Fruit fly (Drosophila melanogaster) whole organism, embryonic: Measurements from ENCODE around the gene CG46456.

Experiments
- Adf1 ChIP-seq: fragments of 200-800 bp; sonication (Bioruptor generic); IDR thresholded peaks from 2 replicates; pipeline ENCODE4 v1.3.6; 2022; ENCODE audit warnings: missing biosample characterization, missing genetic modification characterization
- Blimp-1 ChIP-seq: fragments of 200-800 bp; sonication (Bioruptor generic); optimal IDR thresholded peaks from 3 replicates; lab custom pipeline; 2018; ENCODE audit warnings: missing biosample characterization, missing genetic modification characterization, mild to moderate bottlenecking, moderate library complexity, missing genetic modification reagents
- CG14667 ChIP-seq: fragments of 200-800 bp; sonication (Bioruptor generic); IDR thresholded peaks from 2 replicates; pipeline ENCODE4 v1.3.6; 2022; ENCODE audit warnings: missing biosample characterization, missing genetic modification characterization
- CG14860 ChIP-seq: fragments of 200-800 bp; sonication (Bioruptor generic); IDR thresholded peaks from 3 replicates; pipeline ENCODE4 v1.3.6; 2022; ENCODE audit warnings: missing biosample characterization, missing genetic modification characterization; ENCODE audit not compliant: partially characterized antibody
- CG15601 ChIP-seq: fragments of 200-800 bp; sonication (Bioruptor generic); optimal IDR thresholded peaks from 3 replicates; lab custom pipeline; 2019; ENCODE audit warnings: missing biosample characterization, mild to moderate bottlenecking, missing genetic modification characterization, moderate library complexity
- CG17361 ChIP-seq: fragments of 200-800 bp; sonication (Bioruptor generic); IDR thresholded peaks from 3 replicates; pipeline ENCODE4 v1.3.6; 2022; ENCODE audit warnings: missing biosample characterization, missing genetic modification characterization
- CG2712 ChIP-seq: fragments of 200-800 bp; optimal IDR thresholded peaks from 3 replicates; lab custom pipeline; 2019; ENCODE audit warnings: missing biosample characterization, mild to moderate bottlenecking, missing genetic modification characterization, moderate library complexity
- CG34224 ChIP-seq: fragments of 200-800 bp; sonication (Bioruptor generic); IDR thresholded peaks from 3 replicates; pipeline ENCODE4 v1.3.6; 2022; ENCODE audit warnings: missing biosample characterization, missing genetic modification characterization; ENCODE audit not compliant: partially characterized antibody
- CG43689 ChIP-seq: fragments of 200-800 bp; sonication (Bioruptor generic); IDR thresholded peaks from 2 replicates; pipeline ENCODE4 v1.3.6; 2022; ENCODE audit warnings: missing biosample characterization, missing genetic modification characterization
- CG4820 ChIP-seq: fragments of 200-800 bp; sonication (Bioruptor generic); optimal IDR thresholded peaks from 3 replicates; lab custom pipeline; 2016; ENCODE audit warnings: missing biosample characterization, missing genetic modification characterization
- CG7928 ChIP-seq: fragments of 200-800 bp; sonication (Bioruptor generic); optimal IDR thresholded peaks from 2 replicates; lab custom pipeline; 2017; ENCODE audit warnings: missing biosample characterization, mild to moderate bottlenecking, missing genetic modification characterization
- CG7963 ChIP-seq: fragments of 200-800 bp; sonication (Bioruptor generic); IDR thresholded peaks from 3 replicates; pipeline ENCODE4 v1.3.6; 2022; ENCODE audit warnings: missing biosample characterization, missing genetic modification characterization; ENCODE audit not compliant: partially characterized antibody
- CG7987 ChIP-seq: fragments of 200-800 bp; sonication (Bioruptor generic); optimal IDR thresholded peaks from 2 replicates; lab custom pipeline; 2018; ENCODE audit warnings: missing biosample characterization, mild to moderate bottlenecking, missing genetic modification characterization, moderate library complexity
- CG8944 ChIP-seq: fragments of 200-800 bp; sonication (Bioruptor generic); optimal IDR thresholded peaks from 3 replicates; lab custom pipeline; 2016; ENCODE audit warnings: missing biosample characterization, missing genetic modification characterization
- CTCF ChIP-seq: fragments of 200-800 bp; sonication (Bioruptor generic); optimal IDR thresholded peaks from 2 replicates; lab custom pipeline; 2017; ENCODE audit warnings: missing biosample characterization, mild to moderate bottlenecking, missing genetic modification characterization, moderate library complexity
- Chrac-16 ChIP-seq: fragments of 200-800 bp; sonication (Bioruptor generic); optimal IDR thresholded peaks from 3 replicates; lab custom pipeline; 2016; ENCODE audit warnings: missing biosample characterization, missing genetic modification characterization
- Dek ChIP-seq: fragments of 200-800 bp; sonication (Bioruptor generic); optimal IDR thresholded peaks from 3 replicates; lab custom pipeline; 2019; ENCODE audit warnings: missing biosample characterization, mild to moderate bottlenecking, missing genetic modification characterization, moderate library complexity
- Dip2 ChIP-seq: fragments of 200-800 bp; sonication (Bioruptor generic); IDR thresholded peaks from 2 replicates; pipeline ENCODE4 v1.3.6; 2022; ENCODE audit warnings: missing biosample characterization, missing genetic modification characterization
- Drgx ChIP-seq: fragments of 200-800 bp; sonication (Bioruptor generic); IDR thresholded peaks from 2 replicates; pipeline ENCODE4 v1.3.6; 2022; ENCODE audit warnings: missing biosample characterization, missing genetic modification characterization
- Gsc ChIP-seq: fragments of 200-800 bp; sonication (Bioruptor generic); IDR thresholded peaks from 2 replicates; pipeline ENCODE4 v1.3.6; 2022; ENCODE audit warnings: missing biosample characterization, missing genetic modification characterization
- HmgD ChIP-seq: fragments of 200-800 bp; sonication (Bioruptor generic); optimal IDR thresholded peaks from 3 replicates; lab custom pipeline; 2016; ENCODE audit warnings: missing biosample characterization, missing genetic modification characterization
- Mes4 ChIP-seq: fragments of 200-800 bp; sonication (Bioruptor generic); optimal IDR thresholded peaks from 2 replicates; lab custom pipeline; 2016; ENCODE audit warnings: missing biosample characterization, missing genetic modification characterization
- Mrtf ChIP-seq: fragments of 200-800 bp; sonication (Bioruptor generic); IDR thresholded peaks from 3 replicates; pipeline ENCODE4 v1.3.6; 2022; ENCODE audit warnings: missing biosample characterization, missing genetic modification characterization
- NFAT ChIP-seq: fragments of 200-800 bp; sonication (Bioruptor generic); IDR thresholded peaks from 2 replicates; pipeline ENCODE4 v1.3.6; 2022; ENCODE audit warnings: missing biosample characterization, missing genetic modification characterization
- PHDP ChIP-seq: fragments of 200-800 bp; sonication (Bioruptor generic); optimal IDR thresholded peaks from 3 replicates; lab custom pipeline; 2018; ENCODE audit warnings: missing biosample characterization, mild to moderate bottlenecking, missing genetic modification characterization, moderate library complexity
- Sox102F ChIP-seq: fragments of 200-800 bp; sonication (Bioruptor generic); optimal IDR thresholded peaks from 2 replicates; lab custom pipeline; 2018; ENCODE audit warnings: missing biosample characterization, mild to moderate bottlenecking, missing genetic modification characterization, moderate library complexity
- Sry-δ ChIP-seq: fragments of 200-800 bp; sonication (Bioruptor generic); optimal IDR thresholded peaks from 2 replicates; lab custom pipeline; 2016; ENCODE audit warnings: missing biosample characterization, missing genetic modification characterization
- Taf1 ChIP-seq: fragments of 200-800 bp; sonication (Bioruptor generic); IDR thresholded peaks from 2 replicates; pipeline ENCODE4 v1.3.6; 2022; ENCODE audit warnings: missing biosample characterization, missing genetic modification characterization
- Tbp ChIP-seq: fragments of >200 bp; optimal IDR thresholded peaks from 2 replicates; lab custom pipeline; 2018; ENCODE audit warnings: missing biosample characterization, missing genetic modification characterization
- al ChIP-seq: fragments of 200-800 bp; sonication (Bioruptor generic); IDR thresholded peaks from 2 replicates; pipeline ENCODE4 v1.3.6; 2022; ENCODE audit warnings: missing biosample characterization, missing genetic modification characterization
- ap ChIP-seq: fragments of 200-800 bp; sonication (Bioruptor generic); IDR thresholded peaks from 2 replicates; pipeline ENCODE4 v1.3.6; 2022; ENCODE audit warnings: missing biosample characterization, missing genetic modification characterization
- az2 ChIP-seq: fragments of 200-800 bp; sonication (Bioruptor generic); optimal IDR thresholded peaks from 3 replicates; lab custom pipeline; 2016; ENCODE audit warnings: missing biosample characterization, missing genetic modification characterization
- caup ChIP-seq: fragments of 200-800 bp; sonication (Bioruptor generic); optimal IDR thresholded peaks from 3 replicates; lab custom pipeline; 2017; ENCODE audit warnings: missing biosample characterization, mild to moderate bottlenecking, missing genetic modification characterization, moderate library complexity; ENCODE audit not compliant: severe bottlenecking
- disco-r ChIP-seq: fragments of 200-800 bp; sonication (Bioruptor generic); optimal IDR thresholded peaks from 2 replicates; lab custom pipeline; 2016; ENCODE audit warnings: missing biosample characterization, missing genetic modification characterization
- dm ChIP-seq: fragments of 200-800 bp; sonication (Bioruptor generic); optimal IDR thresholded peaks from 3 replicates; lab custom pipeline; 2016; ENCODE audit warnings: missing biosample characterization, missing genetic modification characterization
- dmrt11E ChIP-seq: fragments of 200-800 bp; sonication (Bioruptor generic); optimal IDR thresholded peaks from 3 replicates; lab custom pipeline; 2018; ENCODE audit warnings: missing biosample characterization, mild to moderate bottlenecking, missing genetic modification characterization, moderate library complexity
- esg ChIP-seq: fragments of 200-800 bp; sonication (Bioruptor generic); conservative IDR thresholded peaks from 2 replicates; pipeline ENCODE4 v1.3.6; 2022; ENCODE audit warnings: missing biosample characterization, missing genetic modification characterization
- gce ChIP-seq: fragments of 200-800 bp; sonication (Bioruptor generic); IDR thresholded peaks from 3 replicates; pipeline ENCODE4 v1.3.6; 2022; ENCODE audit warnings: missing biosample characterization, missing genetic modification characterization
- ham ChIP-seq: fragments of 200-800 bp; sonication (Bioruptor generic); IDR thresholded peaks from 2 replicates; pipeline ENCODE4 v1.3.6; 2022; ENCODE audit warnings: missing biosample characterization, missing genetic modification characterization
- hbn ChIP-seq: fragments of 200-800 bp; sonication (Bioruptor generic); IDR thresholded peaks from 2 replicates; pipeline ENCODE4 v1.3.6; 2022; ENCODE audit warnings: missing biosample characterization, missing genetic modification characterization; ENCODE audit not compliant: partially characterized antibody
- hth ChIP-seq: fragments of >200 bp; optimal IDR thresholded peaks from 2 replicates; lab custom pipeline; 2017; ENCODE audit warnings: inconsistent platforms
- mld ChIP-seq: fragments of 200-800 bp; sonication (Bioruptor generic); IDR thresholded peaks from 3 replicates; pipeline ENCODE4 v1.3.6; 2022; ENCODE audit warnings: missing biosample characterization, missing genetic modification characterization; ENCODE audit not compliant: partially characterized antibody
- org-1 ChIP-seq: fragments of 200-800 bp; sonication (Bioruptor generic); optimal IDR thresholded peaks from 2 replicates; lab custom pipeline; 2017; ENCODE audit warnings: missing biosample characterization, missing genetic modification characterization
- pan ChIP-seq, 4 experiments: fragments of >200 bp in 3 of 4; fragments of 200-800 bp in 1 of 4; sonication (Bioruptor generic) in 1 of 4; optimal IDR thresholded peaks in 3 of 4; IDR thresholded peaks in 1 of 4; 2 replicates each; pipeline versions ENCODE4 v1.3.6 to Lab custom; 2017 to 2022; ENCODE audit warnings: missing biosample characterization in 2 of 4, missing genetic modification characterization in 2 of 4, mixed read lengths in 1 of 4
- peb ChIP-seq: fragments of 200-800 bp; sonication (Bioruptor generic); IDR thresholded peaks from 2 replicates; pipeline ENCODE4 v1.3.6; 2022; ENCODE audit warnings: missing biosample characterization, missing genetic modification characterization
- sens ChIP-seq: fragments of 200-800 bp; sonication (Bioruptor generic); peaks from one replicate; lab custom pipeline; 2016; ENCODE audit warnings: missing biosample characterization, missing genetic modification characterization
- sima ChIP-seq: fragments of 200-800 bp; sonication (Bioruptor generic); optimal IDR thresholded peaks from 2 replicates; lab custom pipeline; 2016; ENCODE audit warnings: missing biosample characterization, missing genetic modification characterization
- slbo ChIP-seq: fragments of 200-800 bp; sonication (Bioruptor generic); IDR thresholded peaks from 2 replicates; pipeline ENCODE4 v1.3.6; 2022; ENCODE audit warnings: missing biosample characterization, missing genetic modification characterization
- slp2 ChIP-seq: fragments of 200-800 bp; sonication (Bioruptor generic); optimal IDR thresholded peaks from 2 replicates; lab custom pipeline; 2016; ENCODE audit warnings: missing biosample characterization, missing genetic modification characterization
- vvl ChIP-seq: fragments of 200-800 bp; sonication (Bioruptor generic); IDR thresholded peaks from 2 replicates; pipeline ENCODE4 v1.3.6; 2022; ENCODE audit warnings: missing biosample characterization, missing genetic modification characterization

CG46456 gene

DNA sequence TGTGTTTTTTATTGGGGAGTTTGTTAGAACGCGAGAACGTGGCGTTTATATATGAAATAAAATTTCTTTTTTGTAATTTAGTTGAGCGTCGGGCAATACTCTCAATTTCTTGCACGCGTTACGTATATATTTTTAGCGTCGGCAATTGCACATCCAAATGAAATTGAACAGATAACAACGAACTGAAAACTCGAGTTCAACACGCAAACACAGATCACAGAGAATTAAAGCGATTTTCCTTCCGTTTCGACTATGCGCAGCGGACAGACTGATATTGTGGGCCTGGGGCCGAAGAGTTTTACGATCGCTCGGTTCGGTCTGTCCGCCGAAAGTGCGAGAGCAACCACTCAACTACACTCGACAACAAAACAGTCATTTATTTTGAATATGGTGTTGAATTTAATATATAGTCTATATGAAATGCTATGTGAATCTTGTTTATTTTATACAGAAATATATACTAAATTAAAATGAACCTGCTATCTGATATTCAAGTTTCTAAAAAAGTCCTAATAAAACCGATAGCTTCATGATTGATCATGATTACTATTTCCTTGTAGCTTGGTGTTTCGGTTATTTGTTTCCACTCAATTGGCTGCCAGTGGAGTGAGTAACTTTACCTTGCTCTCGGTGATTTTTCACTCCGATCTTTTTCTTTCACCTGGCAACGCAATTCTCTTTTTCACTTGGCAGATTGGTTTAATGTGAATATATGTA is at the start of gene CG46456 (continued):
- TF ChIP-seq CG7963 (GFP tag; lab: Robert Waterston, UW) (no peak), CG7928 (GFP tag; lab: Kevin White, UChicago) (peak; percentile 65), esg (GFP tag; lab: Robert Waterston, UW) (peak; percentile 84), al (GFP tag; lab: Robert Waterston, UW) (peak; percentile 85), Dip2 (GFP tag; lab: Robert Waterston, UW) (no peak), CG2712 (tag; lab: Kevin White, UChicago) (peak; percentile 98), CTCF (peak; percentile 55), CG15601 (tag; lab: Kevin White, UChicago) (peak; percentile 94), ap (GFP tag; lab: Robert Waterston, UW) (peak; percentile 84), CG4820 (GFP tag; lab: Kevin White, UChicago) (peak; percentile 88), Mes4 (GFP tag; lab: Kevin White, UChicago) (no peak), CG14860 (peak; percentile 57; the same call in 1 of the 3 replicates), Drgx (GFP tag; lab: Robert Waterston, UW) (peak; percentile 95), vvl (GFP tag; lab: Robert Waterston, UW) (peak; percentile 97), Chrac-16 (GFP tag; lab: Kevin White, UChicago) (peak; percentile 89), Adf1 (peak; percentile 74), gce (GFP tag; lab: Robert Waterston, UW) (peak; percentile 87), slbo (GFP tag; lab: Robert Waterston, UW) (peak; percentile 90), CG7987 (peak; percentile 85), CG14667 (GFP tag; lab: Robert Waterston, UW) (peak; percentile 77; the same call in 1 of the 2 replicates), CG34224 (GFP tag; lab: Robert Waterston, UW) (peak; percentile 80), Mrtf (GFP tag; lab: Robert Waterston, UW) (peak; percentile 84; the same call in 1 of the 3 replicates), az2 (GFP tag; lab: Kevin White, UChicago) (peak; percentile 94), NFAT (GFP tag; lab: Robert Waterston, UW) (peak; percentile 86), CG8944 (GFP tag; lab: Kevin White, UChicago) (peak; percentile 27), Tbp (no peak), Sry-δ (GFP tag; lab: Kevin White, UChicago) (no peak), sima (GFP tag; lab: Kevin White, UChicago) (no peak), CG43689 (GFP tag; lab: Robert Waterston, UW) (peak; percentile 80), hbn (GFP tag; lab: Robert Waterston, UW) (no peak), HmgD (peak; percentile 5), slp2 (GFP tag; lab: Kevin White, UChicago) (peak; percentile 28), caup (GFP tag; lab: Kevin White, UChicago) (peak; percentile 95), peb (GFP tag; lab: Robert Waterston, UW) (peak; percentile 68; the same call in 1 of the 2 replicates), sens (GFP tag; lab: Kevin White, UChicago) (peak; percentile 94), dmrt11E (tag; lab: Kevin White, UChicago) (peak; percentile 96), disco-r (peak; percentile 46), org-1 (peak; percentile 91), Gsc (GFP tag; lab: Robert Waterston, UW) (no peak), ham (no peak), Dek (tag; lab: Kevin White, UChicago) (peak; percentile 95), Blimp-1 (GFP tag; lab: Kevin White, UChicago) (peak; percentile 95), mld (GFP tag; lab: Robert Waterston, UW) (no peak), PHDP (tag; lab: Kevin White, UChicago) (peak; percentile 98), CG17361 (GFP tag; lab: Robert Waterston, UW) (peak; percentile 94), pan (optimal IDR thresholded peaks at IDR 0.05; lab: Kevin White, UChicago) (no peak), pan (GFP tag; optimal IDR thresholded peaks at IDR 0.05 in 1 of 2, IDR thresholded peaks at IDR 0.05 in 1 of 2) (peak in 1 of 2 experiments; percentile 95), dm (GFP tag; lab: Kevin White, UChicago) (peak; percentile 2), Taf1 (GFP tag; lab: Robert Waterston, UW) (peak; percentile 78), hth (lab: Kevin White, UChicago) (no peak), Sox102F (GFP tag; lab: Kevin White, UChicago) (peak; percentile 95)
